Worm (Caenorhabditis elegans): Measurements from ENCODE around the gene dmsr-3.

DNA sequence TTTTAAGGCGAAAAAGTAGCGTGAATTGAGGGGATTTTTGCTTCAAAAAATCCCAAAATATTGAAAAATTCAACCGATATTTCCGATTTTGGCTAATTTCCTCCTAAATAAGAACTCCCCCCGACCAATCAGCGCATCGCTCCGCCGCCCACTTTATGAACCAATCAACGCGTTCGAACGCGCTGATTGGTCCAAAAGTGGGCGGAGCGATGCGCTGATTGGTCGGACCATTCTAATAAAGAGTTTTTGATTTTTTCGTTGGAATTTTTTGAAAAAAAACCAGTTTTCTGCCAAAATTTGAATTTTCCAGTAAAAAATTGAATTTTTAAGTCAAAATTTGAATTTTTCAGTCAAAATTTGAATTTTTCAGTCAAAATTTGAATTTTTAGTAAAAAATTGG lies 34.8 kb downstream of the dmsr-3 start:
- TF ChIP-seq C06A6.2 (GFP tag; conservative IDR thresholded peaks at IDR 0.05) (no peak), pbrm-1 (GFP tag; IDR thresholded peaks at IDR 0.05) (0 out of 2 replicates have a peak, but pooled peaks have one; percentile 42), dpff-1 (tag; optimal IDR thresholded peaks at IDR 0.05) (no peak), attf-5 (GFP tag; optimal IDR thresholded peaks at IDR 0.05) (no peak)

Measured in whole organism, young adult.